Fruit fly (Drosophila melanogaster) whole organism, embryonic: ENCODE measurements around the gene CG9044.
A peak's percentile ranks its signal among the peaks of the same experiment; 100 is the strongest.

ENCODE experiments used
- Awh ChIP-seq: fragments of 200-800 bp; sonication (Bioruptor generic); IDR thresholded peaks from 2 replicates; pipeline ENCODE4, ENCODE4 v1.3.6; 2022; ENCODE audit warnings: missing biosample characterization, missing genetic modification characterization
- CG10209 ChIP-seq: fragments of 200-800 bp; sonication (Bioruptor generic); optimal IDR thresholded peaks from 3 replicates; lab custom pipeline; 2017; ENCODE audit warnings: missing biosample characterization, mild to moderate bottlenecking, missing genetic modification characterization, missing genetic modification reagents
- CG11456 ChIP-seq: fragments of 200-800 bp; sonication (Bioruptor generic); IDR thresholded peaks from 3 replicates; pipeline ENCODE4 v1.3.6; 2022; ENCODE audit warnings: missing biosample characterization, missing genetic modification characterization
- CG11560 ChIP-seq: fragments of 200-800 bp; sonication (Bioruptor generic); IDR thresholded peaks from 3 replicates; pipeline ENCODE4 v1.3.6; 2022; ENCODE audit warnings: missing biosample characterization, missing genetic modification characterization
- CG1233 ChIP-seq: fragments of 200-800 bp; sonication (Bioruptor generic); optimal IDR thresholded peaks from 4 replicates; lab custom pipeline; 2018; ENCODE audit warnings: missing biosample characterization, mild to moderate bottlenecking, missing genetic modification characterization
- CG12769 ChIP-seq: fragments of 200-800 bp; sonication (Bioruptor generic); optimal IDR thresholded peaks from 2 replicates; lab custom pipeline; 2019; ENCODE audit warnings: missing biosample characterization, mild to moderate bottlenecking, missing genetic modification characterization, moderate library complexity
- CG13287 ChIP-seq: fragments of 200-800 bp; sonication (Bioruptor generic); IDR thresholded peaks from 2 replicates; pipeline ENCODE4 v1.3.6; 2022; ENCODE audit warnings: missing biosample characterization, missing genetic modification characterization; ENCODE audit not compliant: partially characterized antibody
- CG15514 ChIP-seq: fragments of 200-800 bp; sonication (Bioruptor generic); optimal IDR thresholded peaks from 3 replicates; lab custom pipeline; 2017; ENCODE audit warnings: missing biosample characterization, missing genetic modification characterization, mild to moderate bottlenecking, moderate library complexity, missing genetic modification reagents
- CG1832 ChIP-seq: fragments of 200-800 bp; sonication (Bioruptor generic); optimal IDR thresholded peaks from 2 replicates; lab custom pipeline; 2017; ENCODE audit warnings: missing biosample characterization, mild to moderate bottlenecking, missing genetic modification characterization, inconsistent platforms
- CG2712 ChIP-seq: fragments of 200-800 bp; optimal IDR thresholded peaks from 3 replicates; lab custom pipeline; 2019; ENCODE audit warnings: missing biosample characterization, mild to moderate bottlenecking, missing genetic modification characterization, moderate library complexity
- CG2875 ChIP-seq: fragments of 200-800 bp; sonication (Bioruptor generic); optimal IDR thresholded peaks from 2 replicates; lab custom pipeline; 2017; ENCODE audit warnings: missing biosample characterization, mild to moderate bottlenecking, missing genetic modification characterization, missing genetic modification reagents
- CG32767 ChIP-seq: fragments of 200-800 bp; sonication (Bioruptor generic); IDR thresholded peaks from 2 replicates; pipeline ENCODE4 v1.3.6; 2022; ENCODE audit warnings: missing biosample characterization, missing genetic modification characterization
- CG33213 ChIP-seq: fragments of 200-800 bp; sonication (Bioruptor generic); optimal IDR thresholded peaks from 3 replicates; lab custom pipeline; 2016; ENCODE audit warnings: missing biosample characterization, missing genetic modification characterization
- CG4282 ChIP-seq: fragments of 200-800 bp; sonication (Bioruptor generic); optimal IDR thresholded peaks from 2 replicates; lab custom pipeline; 2016; ENCODE audit warnings: missing biosample characterization, missing genetic modification characterization
- CG4328 ChIP-seq: fragments of 200-800 bp; sonication (Bioruptor generic); optimal IDR thresholded peaks from 3 replicates; lab custom pipeline; 2017; ENCODE audit warnings: missing biosample characterization, missing genetic modification reagents, missing genetic modification characterization
- CG6854 ChIP-seq: fragments of 200-800 bp; sonication (Bioruptor generic); optimal IDR thresholded peaks from 3 replicates; lab custom pipeline; 2017; ENCODE audit warnings: missing biosample characterization, mild to moderate bottlenecking, missing genetic modification characterization
- CG7372 ChIP-seq: fragments of 200-800 bp; sonication (Bioruptor generic); IDR thresholded peaks from 2 replicates; pipeline ENCODE4 v1.3.6; 2022; ENCODE audit warnings: missing biosample characterization, missing genetic modification characterization
- CG7928 ChIP-seq: fragments of 200-800 bp; sonication (Bioruptor generic); optimal IDR thresholded peaks from 2 replicates; lab custom pipeline; 2017; ENCODE audit warnings: missing biosample characterization, mild to moderate bottlenecking, missing genetic modification characterization
- CG7987 ChIP-seq: fragments of 200-800 bp; sonication (Bioruptor generic); optimal IDR thresholded peaks from 2 replicates; lab custom pipeline; 2018; ENCODE audit warnings: missing biosample characterization, mild to moderate bottlenecking, missing genetic modification characterization, moderate library complexity
- CG8765 ChIP-seq: fragments of 200-800 bp; sonication (Bioruptor generic); IDR thresholded peaks from 2 replicates; pipeline ENCODE4 v1.3.6; 2022; ENCODE audit warnings: missing biosample characterization, missing genetic modification characterization
- CG8924 ChIP-seq: fragments of 200-800 bp; optimal IDR thresholded peaks from 3 replicates; lab custom pipeline; 2019; ENCODE audit warnings: missing biosample characterization, mild to moderate bottlenecking, missing genetic modification characterization, moderate library complexity
- Deaf1 ChIP-seq: fragments of 200-800 bp; optimal IDR thresholded peaks from 3 replicates; lab custom pipeline; 2019; ENCODE audit warnings: missing biosample characterization, mild to moderate bottlenecking, missing genetic modification characterization, moderate library complexity
- Dip3 ChIP-seq: fragments of 200-800 bp; sonication (Bioruptor generic); optimal IDR thresholded peaks from 3 replicates; lab custom pipeline; 2016; ENCODE audit warnings: missing biosample characterization, missing genetic modification characterization
- Dll ChIP-seq: fragments of 200-800 bp; sonication (Bioruptor generic); IDR thresholded peaks from 4 replicates; pipeline ENCODE4 v1.3.6; 2022; ENCODE audit warnings: missing biosample characterization, missing genetic modification characterization; ENCODE audit not compliant: partially characterized antibody
- Doc2 ChIP-seq: fragments of 200-800 bp; sonication (Bioruptor generic); IDR thresholded peaks from 2 replicates; pipeline ENCODE4 v1.3.6; 2022; ENCODE audit warnings: missing biosample characterization, missing genetic modification characterization
- Elba2 ChIP-seq: fragments of 200-800 bp; sonication (Bioruptor generic); optimal IDR thresholded peaks from 3 replicates; lab custom pipeline; 2016; ENCODE audit warnings: missing biosample characterization, missing genetic modification characterization
- HLHmδ ChIP-seq: fragments of 200-800 bp; sonication (Bioruptor generic); optimal IDR thresholded peaks from 2 replicates; lab custom pipeline; 2018; ENCODE audit warnings: missing biosample characterization, mild to moderate bottlenecking, missing genetic modification characterization, moderate library complexity
- Hmr ChIP-seq: fragments of 200-800 bp; sonication (Bioruptor generic); optimal IDR thresholded peaks from 3 replicates; lab custom pipeline; 2017; ENCODE audit warnings: mild to moderate bottlenecking, missing biosample characterization, missing genetic modification reagents, missing genetic modification characterization
- Med ChIP-seq: fragments of 200-800 bp; sonication (Bioruptor generic); peaks from one replicate; lab custom pipeline; 2016; ENCODE audit warnings: missing biosample characterization, missing genetic modification characterization, mild to moderate bottlenecking, inconsistent platforms, moderate library complexity
- Opbp ChIP-seq: fragments of 200-800 bp; sonication (Bioruptor generic); IDR thresholded peaks from 3 replicates; pipeline ENCODE4 v1.3.6; 2022; ENCODE audit warnings: missing biosample characterization, missing genetic modification characterization; ENCODE audit not compliant: partially characterized antibody
- Xrp1 ChIP-seq: fragments of 200-800 bp; sonication (Bioruptor generic); IDR thresholded peaks from 2 replicates; pipeline ENCODE4 v1.3.6; 2022; ENCODE audit warnings: missing biosample characterization, missing genetic modification characterization
- cas ChIP-seq: fragments of 200-800 bp; sonication (Bioruptor generic); IDR thresholded peaks from 2 replicates; pipeline ENCODE4 v1.3.6; 2022; ENCODE audit warnings: missing biosample characterization, missing genetic modification characterization
- cg ChIP-seq: fragments of 200-800 bp; sonication (Bioruptor generic); optimal IDR thresholded peaks from 3 replicates; lab custom pipeline; 2019; ENCODE audit warnings: missing biosample characterization, mild to moderate bottlenecking, missing genetic modification characterization, moderate library complexity
- eve ChIP-seq, 2 experiments: fragments of >200 bp; optimal IDR thresholded peaks; 2 replicates each; lab custom pipeline; 2017; ENCODE audit warnings: missing biosample characterization in 2 of 2, missing genetic modification characterization in 2 of 2
- exex ChIP-seq: fragments of 200-800 bp; sonication (Bioruptor generic); optimal IDR thresholded peaks from 4 replicates; lab custom pipeline; 2018; ENCODE audit warnings: missing biosample characterization, mild to moderate bottlenecking, missing genetic modification characterization, moderate library complexity
- gce ChIP-seq: fragments of 200-800 bp; sonication (Bioruptor generic); IDR thresholded peaks from 3 replicates; pipeline ENCODE4 v1.3.6; 2022; ENCODE audit warnings: missing biosample characterization, missing genetic modification characterization
- gfzf ChIP-seq: fragments of 200-800 bp; sonication (Bioruptor generic); optimal IDR thresholded peaks from 2 replicates; lab custom pipeline; 2016; ENCODE audit warnings: missing biosample characterization, mild to moderate bottlenecking, missing genetic modification characterization, moderate library complexity
- lmd ChIP-seq: fragments of 200-800 bp; sonication (Bioruptor generic); IDR thresholded peaks from 2 replicates; pipeline ENCODE4 v1.3.6; 2022; ENCODE audit warnings: missing biosample characterization, missing genetic modification characterization
- otp ChIP-seq: fragments of 200-800 bp; sonication (Bioruptor generic); IDR thresholded peaks from 3 replicates; pipeline ENCODE4, ENCODE4 v1.3.6; 2022; ENCODE audit warnings: missing biosample characterization, missing genetic modification characterization
- phol ChIP-seq: fragments of 200-800 bp; sonication (Bioruptor generic); optimal IDR thresholded peaks from 3 replicates; lab custom pipeline; 2018; ENCODE audit warnings: missing biosample characterization, mild to moderate bottlenecking, missing genetic modification characterization, moderate library complexity
- pnt ChIP-seq: fragments of 200-800 bp; sonication (Bioruptor generic); optimal IDR thresholded peaks from 3 replicates; lab custom pipeline; 2016; ENCODE audit warnings: missing biosample characterization, missing genetic modification characterization
- repo ChIP-seq: fragments of 200-800 bp; sonication (Bioruptor generic); optimal IDR thresholded peaks from 2 replicates; lab custom pipeline; 2016; ENCODE audit warnings: missing biosample characterization, missing genetic modification characterization
- sc ChIP-seq, 3 experiments: fragments of >200 bp in 2 of 3; fragments of 200-800 bp in 1 of 3; sonication (Bioruptor generic) in 1 of 3; optimal IDR thresholded peaks; 2 replicates in 2 of 3; 3 replicates in 1 of 3; lab custom pipeline; 2017; ENCODE audit warnings: mild to moderate bottlenecking in 1 of 3, missing biosample characterization in 1 of 3, missing genetic modification characterization in 1 of 3, missing genetic modification reagents in 1 of 3
- schlank ChIP-seq: fragments of 200-800 bp; sonication (Bioruptor generic); optimal IDR thresholded peaks from 2 replicates; lab custom pipeline; 2018; ENCODE audit warnings: missing biosample characterization, mild to moderate bottlenecking, missing genetic modification characterization
- sna ChIP-seq: fragments of 200-800 bp; sonication (Bioruptor generic); IDR thresholded peaks from 2 replicates; pipeline ENCODE4 v1.3.6; 2022; ENCODE audit warnings: missing biosample characterization, missing genetic modification characterization; ENCODE audit not compliant: partially characterized antibody
- sqz ChIP-seq: fragments of 200-800 bp; sonication (Bioruptor generic); optimal IDR thresholded peaks from 3 replicates; lab custom pipeline; 2018; ENCODE audit warnings: missing biosample characterization, mild to moderate bottlenecking, missing genetic modification characterization
- stwl ChIP-seq: fragments of 200-800 bp; sonication (Bioruptor generic); optimal IDR thresholded peaks from 3 replicates; lab custom pipeline; 2018; ENCODE audit warnings: missing biosample characterization, mild to moderate bottlenecking, missing genetic modification characterization, moderate library complexity
- vvl ChIP-seq: fragments of 200-800 bp; sonication (Bioruptor generic); IDR thresholded peaks from 2 replicates; pipeline ENCODE4 v1.3.6; 2022; ENCODE audit warnings: missing biosample characterization, missing genetic modification characterization
- wek ChIP-seq: fragments of 200-800 bp; sonication (Bioruptor generic); optimal IDR thresholded peaks from 3 replicates; lab custom pipeline; 2018; ENCODE audit warnings: missing biosample characterization, mild to moderate bottlenecking, missing genetic modification characterization, moderate library complexity

The CG9044 gene

DNA sequence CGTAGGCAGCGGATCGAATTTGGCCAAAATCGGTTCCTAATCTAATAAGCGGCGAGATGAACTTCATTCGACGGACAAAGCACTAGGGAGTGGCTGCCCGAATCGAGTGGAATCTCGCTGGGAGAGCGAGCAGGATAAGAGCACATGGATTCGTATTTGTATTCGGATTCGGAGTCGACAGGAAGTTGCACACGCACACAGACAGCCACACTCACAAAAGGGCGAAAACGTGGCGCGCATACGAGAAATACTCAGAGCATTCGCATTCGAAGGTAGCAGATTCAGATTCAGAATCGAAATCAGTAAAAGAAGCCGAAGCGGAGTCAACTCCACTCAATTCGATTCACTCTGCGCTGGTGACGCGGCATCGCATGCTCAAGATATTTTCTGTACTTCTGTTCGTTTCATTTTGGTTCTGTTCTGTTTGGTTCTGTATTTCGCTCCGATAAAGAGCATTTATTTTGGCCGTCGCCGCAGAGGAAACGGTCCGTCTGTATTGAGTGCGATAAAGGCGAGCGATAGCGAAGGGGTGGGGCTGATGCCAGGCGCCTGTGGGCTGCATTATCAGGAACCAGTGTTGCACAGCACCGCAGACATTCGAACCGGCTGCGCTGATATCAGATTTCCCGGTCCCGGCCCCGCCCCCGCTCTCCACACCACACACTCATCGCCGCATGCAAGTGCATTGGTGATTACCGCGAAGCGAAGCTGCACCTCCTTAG, 29.2 kb downstream of the CG9044 start (continued):
- TF ChIP-seq CG15514 (peak; percentile 11), CG8765 (GFP tag; lab: Robert Waterston, UW) (no peak), gce (no peak), CG7372 (GFP tag; lab: Robert Waterston, UW) (no peak), wek (GFP tag; lab: Kevin White, UChicago) (no peak), repo (GFP tag; lab: Kevin White, UChicago) (no peak), CG12769 (tag; lab: Kevin White, UChicago) (no peak), sna (GFP tag; lab: Robert Waterston, UW) (no peak), Doc2 (no peak), stwl (peak; percentile 2), CG10209 (GFP tag; lab: Kevin White, UChicago) (no peak), CG13287 (GFP tag; lab: Robert Waterston, UW) (no peak), CG8924 (no peak), gfzf (GFP tag; lab: Kevin White, UChicago) (no peak), HLHmδ (GFP tag; lab: Kevin White, UChicago) (peak; percentile 45), CG1233 (GFP tag; lab: Kevin White, UChicago) (no peak), Xrp1 (GFP tag; lab: Robert Waterston, UW) (no peak), CG11456 (GFP tag; lab: Robert Waterston, UW) (no peak), Dll (no peak), schlank (tag; lab: Kevin White, UChicago) (no peak), otp (GFP tag; lab: Robert Waterston, UW) (no peak), CG32767 (GFP tag; lab: Robert Waterston, UW) (no peak), sc (optimal IDR thresholded peaks at IDR 0.05; lab: Kevin White, UChicago) (no peak), sc (GFP tag; optimal IDR thresholded peaks at IDR 0.05; lab: Kevin White, UChicago) (no peak), cas (GFP tag; lab: Robert Waterston, UW) (no peak), Hmr (GFP tag; lab: Kevin White, UChicago) (no peak), lmd (GFP tag; lab: Robert Waterston, UW) (no peak), pnt (GFP tag; lab: Kevin White, UChicago) (no peak), CG6854 (GFP tag; lab: Kevin White, UChicago) (no peak), Med (peak; percentile 62), Dip3 (GFP tag; lab: Kevin White, UChicago) (no peak), CG1832 (GFP tag; lab: Kevin White, UChicago) (no peak), eve (GFP tag; optimal IDR thresholded peaks at IDR 0.05; lab: Kevin White, UChicago) (no peak), exex (tag; lab: Kevin White, UChicago) (no peak), CG2712 (tag; lab: Kevin White, UChicago) (no peak), vvl (GFP tag; lab: Robert Waterston, UW) (no peak), CG33213 (GFP tag; lab: Kevin White, UChicago) (no peak), CG7987 (GFP tag; lab: Kevin White, UChicago) (no peak), Awh (GFP tag; lab: Robert Waterston, UW) (no peak), cg (peak; percentile 22), Deaf1 (tag; lab: Kevin White, UChicago) (peak; percentile 58), Elba2 (GFP tag; lab: Kevin White, UChicago) (no peak), CG4328 (GFP tag; lab: Kevin White, UChicago) (no peak), sqz (no peak), Opbp (GFP tag; lab: Robert Waterston, UW) (no peak), CG7928 (no peak), CG4282 (GFP tag; lab: Kevin White, UChicago) (no peak), phol (tag; lab: Kevin White, UChicago) (no peak), CG11560 (no peak), CG2875 (GFP tag; lab: Kevin White, UChicago) (peak; percentile 0)
